Fruit fly (Drosophila melanogaster) whole organism, prepupa: ENCODE results near the gene CG15282.

Experiments
- Blimp-1 ChIP-seq: fragments of 200-800 bp; sonication (Bioruptor generic); optimal IDR thresholded peaks from 3 replicates; lab custom pipeline; 2017; ENCODE audit warnings: missing biosample characterization, missing genetic modification characterization, mild to moderate bottlenecking, moderate library complexity, missing genetic modification reagents
- CG10631 ChIP-seq: fragments of 200-800 bp; sonication (Bioruptor generic); optimal IDR thresholded peaks from 2 replicates; lab custom pipeline; 2016; ENCODE audit warnings: missing biosample characterization, missing genetic modification characterization
- CG11762 ChIP-seq: fragments of 200-800 bp; sonication (Bioruptor generic); optimal IDR thresholded peaks from 3 replicates; lab custom pipeline; 2016; ENCODE audit warnings: missing biosample characterization, missing genetic modification characterization; ENCODE audit not compliant: insufficient read depth
- CG15336 ChIP-seq: fragments of 200-800 bp; sonication (Bioruptor generic); IDR thresholded peaks from 2 replicates; pipeline ENCODE4 v1.3.6; 2022; ENCODE audit warnings: missing biosample characterization, missing genetic modification characterization
- CG3032 ChIP-seq: fragments of 200-800 bp; optimal IDR thresholded peaks from 2 replicates; lab custom pipeline; 2019; ENCODE audit warnings: missing biosample characterization, mild to moderate bottlenecking, missing genetic modification characterization, moderate library complexity
- CG31627 ChIP-seq: fragments of 200-800 bp; sonication (Bioruptor generic); optimal IDR thresholded peaks from 3 replicates; lab custom pipeline; 2016; ENCODE audit warnings: missing biosample characterization, missing genetic modification characterization
- CG32006 ChIP-seq: fragments of 200-800 bp; sonication (Bioruptor generic); optimal IDR thresholded peaks from 3 replicates; lab custom pipeline; 2017; ENCODE audit warnings: missing biosample characterization, mild to moderate bottlenecking, missing genetic modification characterization
- CG4318 ChIP-seq: fragments of 200-800 bp; sonication (Bioruptor generic); optimal IDR thresholded peaks from 3 replicates; lab custom pipeline; 2017; ENCODE audit warnings: missing biosample characterization, mild to moderate bottlenecking, missing genetic modification characterization
- CG6163 ChIP-seq: fragments of 200-800 bp; sonication (Bioruptor generic); IDR thresholded peaks from 3 replicates; pipeline ENCODE4 v1.3.6; 2022; ENCODE audit warnings: missing biosample characterization, missing genetic modification characterization
- CG6276 ChIP-seq: fragments of 200-800 bp; sonication (Bioruptor generic); optimal IDR thresholded peaks from 2 replicates; lab custom pipeline; 2017; ENCODE audit warnings: missing biosample characterization, mild to moderate bottlenecking, missing genetic modification characterization
- CG6792 ChIP-seq: fragments of 200-800 bp; sonication (Bioruptor generic); optimal IDR thresholded peaks from 3 replicates; lab custom pipeline; 2016; ENCODE audit warnings: missing biosample characterization, missing genetic modification characterization
- CG6808 ChIP-seq: fragments of 200-800 bp; sonication (Bioruptor generic); optimal IDR thresholded peaks from 3 replicates; lab custom pipeline; 2017; ENCODE audit warnings: missing biosample characterization, missing genetic modification characterization, mild to moderate bottlenecking, moderate library complexity, missing genetic modification reagents
- CG6854 ChIP-seq: fragments of 200-800 bp; sonication (Bioruptor generic); optimal IDR thresholded peaks from 2 replicates; lab custom pipeline; 2017; ENCODE audit warnings: missing biosample characterization, mild to moderate bottlenecking, missing genetic modification characterization
- CG7368 ChIP-seq: fragments of 200-800 bp; sonication (Bioruptor generic); optimal IDR thresholded peaks from 3 replicates; lab custom pipeline; 2016; ENCODE audit warnings: missing biosample characterization, missing genetic modification characterization
- CG8119 ChIP-seq: fragments of 200-800 bp; sonication (Bioruptor generic); IDR thresholded peaks from 3 replicates; pipeline ENCODE4 v1.3.6; 2022; ENCODE audit warnings: missing biosample characterization, missing genetic modification characterization
- CG8319 ChIP-seq: fragments of 200-800 bp; sonication (Bioruptor generic); optimal IDR thresholded peaks from 3 replicates; lab custom pipeline; 2016; ENCODE audit warnings: missing biosample characterization, missing genetic modification characterization
- CG8632 ChIP-seq: fragments of 200-800 bp; sonication (Bioruptor generic); optimal IDR thresholded peaks from 3 replicates; lab custom pipeline; 2016; ENCODE audit warnings: missing biosample characterization, missing genetic modification characterization
- Eip75B ChIP-seq: fragments of 200-800 bp; sonication (Bioruptor generic); optimal IDR thresholded peaks from 3 replicates; lab custom pipeline; 2016; ENCODE audit warnings: missing biosample characterization, missing genetic modification characterization
- Eip78C ChIP-seq: fragments of 200-800 bp; sonication (Bioruptor generic); peaks from one replicate; lab custom pipeline; 2016; ENCODE audit warnings: missing biosample characterization, missing genetic modification characterization
- Eip93F ChIP-seq: fragments of 200-800 bp; sonication (Bioruptor generic); optimal IDR thresholded peaks from 2 replicates; lab custom pipeline; 2016; ENCODE audit warnings: missing biosample characterization, mild to moderate bottlenecking, missing genetic modification characterization
- Ets96B ChIP-seq: fragments of 200-800 bp; optimal IDR thresholded peaks from 2 replicates; lab custom pipeline; 2019; ENCODE audit warnings: missing biosample characterization, mild to moderate bottlenecking, missing genetic modification characterization, moderate library complexity
- Gug ChIP-seq: fragments of 200-800 bp; sonication (Bioruptor generic); IDR thresholded peaks from 2 replicates; pipeline ENCODE4 v1.3.6; 2022; ENCODE audit warnings: missing biosample characterization, missing genetic modification characterization
- Hr4 ChIP-seq: fragments of 200-800 bp; sonication (Bioruptor generic); optimal IDR thresholded peaks from 3 replicates; lab custom pipeline; 2016; ENCODE audit warnings: missing biosample characterization, missing genetic modification characterization
- Met ChIP-seq: fragments of 200-800 bp; sonication (Bioruptor generic); optimal IDR thresholded peaks from 3 replicates; lab custom pipeline; 2016; ENCODE audit warnings: missing biosample characterization, missing genetic modification characterization
- OdsH ChIP-seq: fragments of 200-800 bp; sonication (Bioruptor generic); optimal IDR thresholded peaks from 3 replicates; lab custom pipeline; 2016; ENCODE audit warnings: missing biosample characterization, missing genetic modification characterization
- Smox ChIP-seq: fragments of 200-800 bp; sonication (Bioruptor generic); optimal IDR thresholded peaks from 3 replicates; lab custom pipeline; 2016; ENCODE audit warnings: missing biosample characterization, missing genetic modification characterization
- Sox102F ChIP-seq: fragments of 200-800 bp; sonication (Bioruptor generic); optimal IDR thresholded peaks from 2 replicates; lab custom pipeline; 2016; ENCODE audit warnings: missing biosample characterization, mild to moderate bottlenecking, missing genetic modification characterization
- Sox14 ChIP-seq: fragments of 200-800 bp; sonication (Bioruptor generic); optimal IDR thresholded peaks from 3 replicates; lab custom pipeline; 2016; ENCODE audit warnings: missing biosample characterization, missing genetic modification characterization
- achi ChIP-seq: fragments of 200-800 bp; sonication (Bioruptor generic); optimal IDR thresholded peaks from 3 replicates; lab custom pipeline; 2016; ENCODE audit warnings: missing biosample characterization, missing genetic modification characterization
- acj6 ChIP-seq: fragments of 200-800 bp; sonication (Bioruptor generic); optimal IDR thresholded peaks from 3 replicates; lab custom pipeline; 2016; ENCODE audit warnings: missing biosample characterization, missing genetic modification characterization
- cyc ChIP-seq: fragments of 200-800 bp; sonication (Bioruptor generic); optimal IDR thresholded peaks from 3 replicates; lab custom pipeline; 2016; ENCODE audit warnings: missing biosample characterization, missing genetic modification characterization
- dsx ChIP-seq: fragments of 200-800 bp; optimal IDR thresholded peaks from 3 replicates; lab custom pipeline; 2019; ENCODE audit warnings: missing biosample characterization, mild to moderate bottlenecking, missing genetic modification characterization, moderate library complexity; ENCODE audit not compliant: poor library complexity, severe bottlenecking
- eg ChIP-seq: fragments of 200-800 bp; sonication (Bioruptor generic); IDR thresholded peaks from 3 replicates; pipeline ENCODE4 v1.3.6; 2022; ENCODE audit warnings: missing biosample characterization, missing genetic modification characterization
- esn ChIP-seq: fragments of 200-800 bp; sonication (Bioruptor generic); optimal IDR thresholded peaks from 2 replicates; lab custom pipeline; 2016; ENCODE audit warnings: missing biosample characterization, mild to moderate bottlenecking, missing genetic modification characterization, moderate library complexity
- fd85E ChIP-seq: fragments of 200-800 bp; sonication (Bioruptor generic); optimal IDR thresholded peaks from 3 replicates; lab custom pipeline; 2016; ENCODE audit warnings: missing biosample characterization, missing genetic modification characterization
- lz ChIP-seq: fragments of 200-800 bp; sonication (Bioruptor generic); optimal IDR thresholded peaks from 3 replicates; lab custom pipeline; 2016; ENCODE audit warnings: missing biosample characterization, missing genetic modification characterization
- net ChIP-seq: fragments of 200-800 bp; sonication (Bioruptor generic); optimal IDR thresholded peaks from 3 replicates; lab custom pipeline; 2016; ENCODE audit warnings: missing biosample characterization, missing genetic modification characterization
- pdm3 ChIP-seq: fragments of 200-800 bp; sonication (Bioruptor generic); optimal IDR thresholded peaks from 3 replicates; lab custom pipeline; 2016; ENCODE audit warnings: missing biosample characterization, missing genetic modification characterization
- salr ChIP-seq, 2 experiments: fragments of 200-800 bp; sonication (Bioruptor generic); optimal IDR thresholded peaks; 3 replicates each; lab custom pipeline; 2016 to 2018; ENCODE audit warnings: missing biosample characterization in 2 of 2, missing genetic modification characterization in 2 of 2, mild to moderate bottlenecking in 1 of 2
- spab ChIP-seq: fragments of 200-800 bp; sonication (Bioruptor generic); optimal IDR thresholded peaks from 2 replicates; lab custom pipeline; 2017; ENCODE audit warnings: missing biosample characterization, mild to moderate bottlenecking, missing genetic modification characterization, missing genetic modification reagents
- ss ChIP-seq, 2 experiments: fragments of 200-800 bp; sonication (Bioruptor generic); optimal IDR thresholded peaks; 2 replicates in 1 of 2; 3 replicates in 1 of 2; lab custom pipeline; 2017 to 2018; ENCODE audit warnings: mild to moderate bottlenecking in 2 of 2, missing biosample characterization in 2 of 2, missing genetic modification characterization in 2 of 2, moderate library complexity in 1 of 2
- svp ChIP-seq: fragments of 200-800 bp; sonication (Bioruptor generic); peaks from one replicate; lab custom pipeline; 2016; ENCODE audit warnings: missing biosample characterization, missing genetic modification characterization
- topi ChIP-seq: fragments of 200-800 bp; sonication (Bioruptor generic); optimal IDR thresholded peaks from 3 replicates; lab custom pipeline; 2016; ENCODE audit warnings: missing biosample characterization, missing genetic modification characterization

Gene CG15282

dm6 chr2L:14690791-14691190 lies 21.5 kb upstream of the CG15282 start (continued):
- TF ChIP-seq Sox102F (GFP tag; lab: Kevin White, UChicago) (peak; percentile 46), lz (GFP tag; lab: Kevin White, UChicago) (peak; percentile 24), CG6808 (GFP tag; lab: Kevin White, UChicago) (no peak), Hr4 (GFP tag; lab: Kevin White, UChicago) (peak; percentile 8), Eip75B (no peak), Gug (GFP tag; lab: Robert Waterston, UW) (no peak), Sox14 (GFP tag; lab: Kevin White, UChicago) (no peak), ss (GFP tag; optimal IDR thresholded peaks at IDR 0.05; lab: Kevin White, UChicago) (no peak), CG6163 (GFP tag; lab: Robert Waterston, UW) (no peak), fd85E (GFP tag; lab: Kevin White, UChicago) (no peak), CG31627 (GFP tag; lab: Kevin White, UChicago) (peak; percentile 5), CG8319 (GFP tag; lab: Kevin White, UChicago) (no peak), CG11762 (no peak), CG15336 (GFP tag; lab: Robert Waterston, UW) (no peak), CG32006 (GFP tag; lab: Kevin White, UChicago) (no peak), Ets96B (tag; lab: Kevin White, UChicago) (no peak), Eip93F (GFP tag; lab: Kevin White, UChicago) (no peak), CG10631 (GFP tag; lab: Kevin White, UChicago) (peak; percentile 8), salr (GFP tag; optimal IDR thresholded peaks at IDR 0.05; lab: Kevin White, UChicago) (no peak), Blimp-1 (GFP tag; lab: Kevin White, UChicago) (no peak), spab (GFP tag; lab: Kevin White, UChicago) (no peak), OdsH (GFP tag; lab: Kevin White, UChicago) (no peak), CG4318 (no peak), acj6 (GFP tag; lab: Kevin White, UChicago) (no peak)

dm6 chr2L:14693620-14694019 lies 18.7 kb upstream of the CG15282 start:
- TF ChIP-seq eg (GFP tag; lab: Robert Waterston, UW) (peak; percentile 56; the same call in 1 of the 3 replicates), CG8119 (GFP tag; lab: Robert Waterston, UW) (peak; percentile 39; the same call in 1 of the 3 replicates), Eip93F (GFP tag; lab: Kevin White, UChicago) (no peak), CG15336 (GFP tag; lab: Robert Waterston, UW) (0 out of 2 replicates have a peak, but pooled peaks have one; percentile 14)

- TF ChIP-seq CG6854 (GFP tag; lab: Kevin White, UChicago), result no peak
- peak; percentile 29 for TF ChIP-seq CG4318
- TF ChIP-seq Smox, result peak; percentile 24
- TF ChIP-seq Met, result peak; percentile 11
- TF ChIP-seq svp, result peak; percentile 62
- peak; percentile 37 for TF ChIP-seq CG6276 (GFP tag; lab: Kevin White, UChicago)
- TF ChIP-seq dsx (GFP tag; lab: Kevin White, UChicago), result no peak
- peak; percentile 8 for TF ChIP-seq CG8632 (GFP tag; lab: Kevin White, UChicago)
- TF ChIP-seq CG7368, result no peak
- peak; percentile 1 for TF ChIP-seq acj6 (GFP tag; lab: Kevin White, UChicago)
- peak; percentile 1 for TF ChIP-seq CG8319 (GFP tag; lab: Kevin White, UChicago)
- peak; percentile 31 for TF ChIP-seq pdm3 (GFP tag; lab: Kevin White, UChicago)
- TF ChIP-seq CG3032 (tag; lab: Kevin White, UChicago), result no peak
- TF ChIP-seq topi (GFP tag; lab: Kevin White, UChicago), result no peak
- TF ChIP-seq cyc, result peak; percentile 4
- peak; percentile 47 for TF ChIP-seq net (GFP tag; lab: Kevin White, UChicago)
- TF ChIP-seq CG32006 (GFP tag; lab: Kevin White, UChicago), result peak; percentile 65
- no peak for TF ChIP-seq CG6808 (GFP tag; lab: Kevin White, UChicago)
- peak; percentile 16 for TF ChIP-seq CG6792 (GFP tag; lab: Kevin White, UChicago)
- TF ChIP-seq CG11762, result peak; percentile 1
- TF ChIP-seq Blimp-1 (GFP tag; lab: Kevin White, UChicago), result no peak
- peak; percentile 10 for TF ChIP-seq achi
- peak; percentile 11 for TF ChIP-seq esn (GFP tag; lab: Kevin White, UChicago)
- TF ChIP-seq CG15336 (GFP tag; lab: Robert Waterston, UW), result peak; percentile 55; the same call in 1 of the 2 replicates
- peak in 1 of 2 experiments; percentile 5 for TF ChIP-seq ss (GFP tag; optimal IDR thresholded peaks at IDR 0.05; lab: Kevin White, UChicago)
- TF ChIP-seq Sox102F (GFP tag; lab: Kevin White, UChicago), result peak; percentile 14
- peak; percentile 45 for TF ChIP-seq Hr4 (GFP tag; lab: Kevin White, UChicago)
- peak; percentile 13 for TF ChIP-seq Ets96B (tag; lab: Kevin White, UChicago)
- TF ChIP-seq Eip78C, result peak; percentile 78
These were observed 14.3 kb upstream of the CG15282 start for dm6 chr2L:14697938-14698337.
